Worm (Caenorhabditis elegans) whole organism, late embryonic: ENCODE measurements around the gene F22E12.3.

ENCODE experiments used
- C08G9.2 ChIP-seq: sonication (generic microtip); optimal IDR thresholded peaks from 2 replicates; lab custom pipeline; 2016; ENCODE audit warnings: mild to moderate bottlenecking, missing genetic modification characterization, moderate library complexity, missing compliant biosample characterization
- C38D4.7 ChIP-seq: fragments of 200-800 bp; sonication (Bioruptor generic); optimal IDR thresholded peaks from 2 replicates; lab custom pipeline; 2018; ENCODE audit warnings: mild to moderate bottlenecking, missing genetic modification characterization, moderate library complexity, missing compliant biosample characterization
- F13H6.1 ChIP-seq: sonication (generic microtip); optimal IDR thresholded peaks from 2 replicates; lab custom pipeline; 2016; ENCODE audit warnings: missing genetic modification characterization, missing compliant biosample characterization
- K02D7.2 ChIP-seq: sonication (generic microtip); optimal IDR thresholded peaks from 2 replicates; lab custom pipeline; 2017; ENCODE audit warnings: mild to moderate bottlenecking, missing genetic modification characterization, missing compliant biosample characterization
- K09A11.1 ChIP-seq: sonication (generic microtip); optimal IDR thresholded peaks from 2 replicates; lab custom pipeline; 2017; ENCODE audit warnings: antibody characterized with exemption, mild to moderate bottlenecking, missing genetic modification characterization, missing compliant biosample characterization; ENCODE audit not compliant: insufficient read depth
- T23F11.4 ChIP-seq: fragments of 200-800 bp; sonication (Bioruptor generic); optimal IDR thresholded peaks from 2 replicates; lab custom pipeline; 2018; ENCODE audit warnings: mild to moderate bottlenecking, missing genetic modification characterization, missing compliant biosample characterization
- ahr-1 ChIP-seq: sonication (generic microtip); optimal IDR thresholded peaks from 2 replicates; lab custom pipeline; 2016; ENCODE audit warnings: missing genetic modification characterization, missing compliant biosample characterization
- ceh-18 ChIP-seq: sonication (generic microtip); optimal IDR thresholded peaks from 2 replicates; lab custom pipeline; 2016; ENCODE audit warnings: missing genetic modification characterization, missing compliant biosample characterization
- ceh-19 ChIP-seq: fragments of 200-800 bp; sonication (Bioruptor generic); optimal IDR thresholded peaks from 2 replicates; lab custom pipeline; 2018; ENCODE audit warnings: mild to moderate bottlenecking, missing genetic modification characterization, missing compliant biosample characterization
- ceh-2 ChIP-seq: sonication (generic microtip); optimal IDR thresholded peaks from 2 replicates; lab custom pipeline; 2016; ENCODE audit warnings: missing genotype, missing genetic modification characterization, missing compliant biosample characterization
- ceh-24 ChIP-seq: sonication (generic microtip); optimal IDR thresholded peaks from 2 replicates; lab custom pipeline; 2016; ENCODE audit warnings: mild to moderate bottlenecking, missing genetic modification characterization, missing compliant biosample characterization
- ceh-30 ChIP-seq: fragments of 150-350 bp; optimal IDR thresholded peaks from 2 replicates; lab custom pipeline; 2014; ENCODE audit warnings: missing biosample characterization, missing genetic modification characterization
- ceh-31 ChIP-seq: sonication (generic microtip); optimal IDR thresholded peaks from 2 replicates; lab custom pipeline; 2016; ENCODE audit warnings: missing genetic modification characterization, missing compliant biosample characterization
- ceh-6 ChIP-seq: fragments of 200-800 bp; sonication (Bioruptor generic); optimal IDR thresholded peaks from 2 replicates; lab custom pipeline; 2018; ENCODE audit warnings: mild to moderate bottlenecking, missing genetic modification characterization, missing compliant biosample characterization
- ceh-9 ChIP-seq: sonication (generic microtip); optimal IDR thresholded peaks from 2 replicates; lab custom pipeline; 2016; ENCODE audit warnings: mild to moderate bottlenecking, missing genetic modification characterization, inconsistent platforms, missing compliant biosample characterization
- dmd-4 ChIP-seq: sonication (generic microtip); optimal IDR thresholded peaks from 2 replicates; lab custom pipeline; 2016; ENCODE audit warnings: borderline replicate concordance, missing genetic modification characterization, missing compliant biosample characterization
- elt-2 ChIP-seq: sonication (generic microtip); optimal IDR thresholded peaks from 2 replicates; lab custom pipeline; 2016; ENCODE audit warnings: missing genetic modification reagents, missing genetic modification characterization, missing compliant biosample characterization
- elt-4 ChIP-seq: sonication (generic microtip); optimal IDR thresholded peaks from 2 replicates; lab custom pipeline; 2016; ENCODE audit warnings: missing genetic modification characterization, missing compliant biosample characterization
- eyg-1 ChIP-seq: sonication (generic microtip); optimal IDR thresholded peaks from 2 replicates; lab custom pipeline; 2016; ENCODE audit warnings: missing genotype, missing genetic modification characterization, missing compliant biosample characterization
- fax-1 ChIP-seq: sonication (generic microtip); optimal IDR thresholded peaks from 2 replicates; lab custom pipeline; 2016; ENCODE audit warnings: missing genotype, missing genetic modification characterization, missing compliant biosample characterization
- fkh-10 ChIP-seq: fragments of 150-350 bp; optimal IDR thresholded peaks from 2 replicates; lab custom pipeline; 2014; ENCODE audit warnings: missing biosample characterization, missing genetic modification reagents, missing genetic modification characterization
- fkh-6 ChIP-seq: sonication (generic microtip); optimal IDR thresholded peaks from 2 replicates; lab custom pipeline; 2016; ENCODE audit warnings: missing genetic modification characterization, missing compliant biosample characterization
- hlh-15 ChIP-seq: sonication (generic microtip); optimal IDR thresholded peaks from 2 replicates; lab custom pipeline; 2016; ENCODE audit warnings: missing genetic modification characterization, missing compliant biosample characterization
- hlh-6 ChIP-seq: sonication (generic microtip); optimal IDR thresholded peaks from 2 replicates; lab custom pipeline; 2016; ENCODE audit warnings: missing genotype, missing genetic modification characterization, missing compliant biosample characterization
- madf-2 ChIP-seq: sonication (generic microtip); optimal IDR thresholded peaks from 2 replicates; lab custom pipeline; 2017; ENCODE audit warnings: missing genetic modification characterization, missing compliant biosample characterization
- mec-3 ChIP-seq: sonication (generic microtip); optimal IDR thresholded peaks from 2 replicates; lab custom pipeline; 2016; ENCODE audit warnings: borderline replicate concordance, missing genetic modification characterization, missing compliant biosample characterization
- nhr-11 ChIP-seq: fragments of 150-350 bp; optimal IDR thresholded peaks from 2 replicates; lab custom pipeline; 2014; ENCODE audit warnings: missing biosample characterization, missing genetic modification characterization
- pax-1 ChIP-seq: fragments of 150-350 bp; optimal IDR thresholded peaks from 2 replicates; lab custom pipeline; 2014; ENCODE audit warnings: missing biosample characterization, missing genetic modification characterization
- sdc-2 ChIP-seq: sonication (generic microtip); optimal IDR thresholded peaks from 2 replicates; lab custom pipeline; 2016; ENCODE audit warnings: missing genotype, missing genetic modification characterization, missing compliant biosample characterization
- sox-2 ChIP-seq: fragments of 200-800 bp; sonication (Bioruptor generic); IDR thresholded peaks from 2 replicates; pipeline ENCODE4 v1.3.6; 2022; ENCODE audit warnings: missing genetic modification reagents, missing genetic modification characterization, missing compliant biosample characterization
- tbx-7 ChIP-seq: sonication (generic microtip); optimal IDR thresholded peaks from 2 replicates; lab custom pipeline; 2016; ENCODE audit warnings: missing genotype, missing genetic modification characterization, missing compliant biosample characterization
- ttx-3 ChIP-seq: sonication (generic microtip); optimal IDR thresholded peaks from 2 replicates; lab custom pipeline; 2016; ENCODE audit warnings: missing genetic modification reagents, missing genetic modification characterization, missing compliant biosample characterization
- unc-3 ChIP-seq, 2 experiments: fragments of 200-800 bp in 1 of 2; sonication (Bioruptor generic) in 1 of 2; sonication (generic microtip) in 1 of 2; conservative IDR thresholded peaks in 1 of 2; optimal IDR thresholded peaks in 1 of 2; 2 replicates each; pipeline versions ENCODE4 v1.3.6 to Lab custom; 2016 to 2022; ENCODE audit warnings: missing compliant biosample characterization in 2 of 2, missing genetic modification characterization in 2 of 2, missing genetic modification reagents in 1 of 2
- unc-55 ChIP-seq: sonication (generic microtip); optimal IDR thresholded peaks from 2 replicates; lab custom pipeline; 2017; ENCODE audit warnings: missing biosample characterization, missing genetic modification reagents, missing genetic modification characterization
- ztf-16 ChIP-seq: sonication (generic microtip); optimal IDR thresholded peaks from 2 replicates; lab custom pipeline; 2017; ENCODE audit warnings: missing genetic modification characterization, missing compliant biosample characterization

The F22E12.3 gene

DNA sequence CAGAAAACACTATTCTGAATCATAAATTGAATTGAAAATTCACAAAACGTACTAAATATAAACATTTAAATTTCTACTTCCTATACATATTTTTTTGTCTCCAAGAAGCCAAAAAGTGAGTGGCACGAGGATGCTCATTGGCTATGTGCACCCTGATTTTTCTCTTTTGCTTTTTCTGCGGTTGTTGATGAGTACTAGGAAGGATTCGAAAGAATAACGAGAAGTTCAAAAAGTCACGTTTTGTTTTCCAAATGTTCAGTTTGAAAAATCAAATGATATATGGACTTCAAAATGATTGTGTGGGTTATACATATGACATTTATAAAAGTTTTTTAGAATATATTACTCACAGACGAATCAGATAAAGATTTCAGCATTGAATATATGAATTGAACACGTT, 1.6 kb upstream of the F22E12.3 start:
- TF ChIP-seq elt-4 (tag; lab: Kevin White, UChicago) (no peak), dmd-4 (no peak), fax-1 (tag; lab: Kevin White, UChicago) (no peak), ahr-1 (tag; lab: Kevin White, UChicago) (no peak), K02D7.2 (tag; lab: Kevin White, UChicago) (no peak)

- no peak for TF ChIP-seq dmd-4
Observed at ce11 chrV:10464160-10464559, 984 bp upstream of the F22E12.3 start.

- TF ChIP-seq ahr-1 (tag; lab: Kevin White, UChicago) (no peak), ceh-9 (tag; lab: Kevin White, UChicago) (no peak), madf-2 (tag; lab: Kevin White, UChicago) (no peak), fax-1 (tag; lab: Kevin White, UChicago) (no peak), C38D4.7 (no peak), elt-2 (tag; lab: Kevin White, UChicago) (no peak), ztf-16 (no peak), K02D7.2 (tag; lab: Kevin White, UChicago) (no peak), sdc-2 (no peak), eyg-1 (tag; lab: Kevin White, UChicago) (no peak), ceh-18 (tag; lab: Kevin White, UChicago) (no peak), hlh-15 (no peak), T23F11.4 (GFP tag; lab: Kevin White, UChicago) (no peak), fkh-10 (GFP tag; lab: Kevin White, UChicago) (no peak), fkh-6 (tag; lab: Kevin White, UChicago) (no peak), ttx-3 (tag; lab: Kevin White, UChicago) (no peak), unc-55 (GFP tag; lab: Kevin White, UChicago) (no peak), pax-1 (tag; lab: Kevin White, UChicago) (no peak), ceh-19 (GFP tag; lab: Kevin White, UChicago) (no peak), ceh-2 (tag; lab: Kevin White, UChicago) (no peak)
Observed at ce11 chrV:10462066-10462465, 1.1 kb downstream of the F22E12.3 start, which contains the start of gene chw-1. TSS of gene chw-1 (plus strand) at chrV:10462282.

ce11 chrV:10460685-10461084, 2.5 kb downstream of the F22E12.3 start:
- TF ChIP-seq pax-1 (tag; lab: Kevin White, UChicago), result no peak

ce11 chrV:10457247-10457646, 5.9 kb downstream of the F22E12.3 start, which contains the start of gene F22E12.1:
TSS of gene F22E12.1 (minus strand) at chrV:10457347.
- TF ChIP-seq fkh-6 (tag; lab: Kevin White, UChicago), result no peak
- no peak for TF ChIP-seq K09A11.1 (tag; lab: Kevin White, UChicago)
- no peak for TF ChIP-seq ceh-9 (tag; lab: Kevin White, UChicago)
- TF ChIP-seq ceh-2 (tag; lab: Kevin White, UChicago), result no peak
- TF ChIP-seq nhr-11 (tag; lab: Kevin White, UChicago), result no peak
- no peak for TF ChIP-seq T23F11.4 (GFP tag; lab: Kevin White, UChicago)
- no peak for TF ChIP-seq tbx-7 (tag; lab: Kevin White, UChicago)
- TF ChIP-seq sdc-2, result no peak
- no peak for TF ChIP-seq ttx-3 (tag; lab: Kevin White, UChicago)
- TF ChIP-seq elt-2 (tag; lab: Kevin White, UChicago), result no peak
- TF ChIP-seq ceh-30 (tag; lab: Kevin White, UChicago), result no peak
- TF ChIP-seq madf-2 (tag; lab: Kevin White, UChicago), result no peak
- no peak for TF ChIP-seq hlh-6 (tag; lab: Kevin White, UChicago)

ce11 chrV:10453466-10453865, 9.7 kb downstream of the F22E12.3 start, which contains the start of gene Y32F6A.5:
TSS of gene Y32F6A.5 (minus strand) at chrV:10453605.
- TF ChIP-seq eyg-1 (tag; lab: Kevin White, UChicago) (no peak), mec-3 (tag; lab: Kevin White, UChicago) (no peak), ceh-31 (tag; lab: Kevin White, UChicago) (no peak), ceh-24 (no peak), ceh-18 (tag; lab: Kevin White, UChicago) (no peak), tbx-7 (tag; lab: Kevin White, UChicago) (no peak), dmd-4 (no peak), F13H6.1 (tag; lab: Kevin White, UChicago) (no peak), C08G9.2 (tag; lab: Kevin White, UChicago) (no peak), ceh-6 (GFP tag; lab: Kevin White, UChicago) (no peak), fax-1 (tag; lab: Kevin White, UChicago) (no peak), K02D7.2 (tag; lab: Kevin White, UChicago) (no peak), sox-2 (GFP tag; lab: Robert Waterston, UW) (no peak), unc-3 (GFP tag; conservative IDR thresholded peaks at IDR 0.05; lab: Robert Waterston, UW) (no peak), unc-3 (tag; optimal IDR thresholded peaks at IDR 0.05; lab: Kevin White, UChicago) (no peak), ceh-19 (GFP tag; lab: Kevin White, UChicago) (no peak), ahr-1 (tag; lab: Kevin White, UChicago) (no peak)
